Worm (Caenorhabditis elegans) whole organism, midembryonic: ENCODE results near the gene nhr-193.
"Not testable (repeated sequence)": the region's sequence is repeated elsewhere in the genome, so short reads cannot be mapped to it uniquely, and the experiment has no call there.

Experiments used
- flt-1 ChIP-seq: fragments of 200-800 bp; sonication (Bioruptor generic); IDR thresholded peaks from 2 replicates; pipeline ENCODE4 v1.3.6; 2022; ENCODE audit warnings: missing genetic modification characterization, missing compliant biosample characterization
- med-1 ChIP-seq: sonication (generic microtip); optimal IDR thresholded peaks from 2 replicates; lab custom pipeline; 2017; ENCODE audit warnings: missing genetic modification characterization, mild to moderate bottlenecking, missing compliant biosample characterization, antibody characterized with exemption, missing genetic modification reagents; ENCODE audit not compliant: insufficient read depth
- ref-1 ChIP-seq: fragments of 200-800 bp; sonication (Bioruptor generic); conservative IDR thresholded peaks from 2 replicates; pipeline ENCODE4 v1.3.6; 2022; ENCODE audit warnings: missing genetic modification reagents, missing genetic modification characterization, missing compliant biosample characterization
- tab-1 ChIP-seq: fragments of 200-800 bp; sonication (Bioruptor generic); IDR thresholded peaks from 2 replicates; pipeline ENCODE4 v1.3.6; 2022; ENCODE audit warnings: missing genetic modification characterization, missing compliant biosample characterization
- ztf-29 ChIP-seq: fragments of 200-800 bp; sonication (Bioruptor generic); IDR thresholded peaks from 2 replicates; pipeline ENCODE4 v1.3.6; 2022; ENCODE audit warnings: missing genetic modification reagents, missing genetic modification characterization, missing compliant biosample characterization

- not testable (repeated sequence) for TF ChIP-seq tab-1 (GFP tag; lab: Robert Waterston, UW); med-1 (GFP tag; lab: Kevin White, UChicago); flt-1 (GFP tag; lab: Robert Waterston, UW); ref-1 (GFP tag; lab: Robert Waterston, UW); ztf-29 (GFP tag; lab: Robert Waterston, UW)
These were observed 41.6 kb downstream of the nhr-193 start, which contains the start of gene F13A7.7 for ce11 chrV:16383729-16384128.
